Fruit fly (Drosophila melanogaster) whole organism, embryonic: ENCODE results near the gene Sf3b3.

Experiments used
- Atf3 ChIP-seq: fragments of 200-800 bp; sonication (Bioruptor generic); optimal IDR thresholded peaks from 3 replicates; lab custom pipeline; 2016; ENCODE audit warnings: missing biosample characterization, missing genetic modification characterization
- CG14050 ChIP-seq: fragments of 200-800 bp; sonication (Bioruptor generic); IDR thresholded peaks from 3 replicates; pipeline ENCODE4 v1.3.6; 2022; ENCODE audit warnings: missing biosample characterization, missing genetic modification characterization
- CG14667 ChIP-seq: fragments of 200-800 bp; sonication (Bioruptor generic); IDR thresholded peaks from 2 replicates; pipeline ENCODE4 v1.3.6; 2022; ENCODE audit warnings: missing biosample characterization, missing genetic modification characterization
- CG14710 ChIP-seq: fragments of 200-800 bp; sonication (Bioruptor generic); optimal IDR thresholded peaks from 3 replicates; lab custom pipeline; 2019; ENCODE audit warnings: missing biosample characterization, mild to moderate bottlenecking, missing genetic modification characterization, moderate library complexity
- CG15601 ChIP-seq: fragments of 200-800 bp; sonication (Bioruptor generic); optimal IDR thresholded peaks from 3 replicates; lab custom pipeline; 2019; ENCODE audit warnings: missing biosample characterization, mild to moderate bottlenecking, missing genetic modification characterization, moderate library complexity
- CG17361 ChIP-seq: fragments of 200-800 bp; sonication (Bioruptor generic); IDR thresholded peaks from 3 replicates; pipeline ENCODE4 v1.3.6; 2022; ENCODE audit warnings: missing biosample characterization, missing genetic modification characterization
- CG2678 ChIP-seq: fragments of 200-800 bp; sonication (Bioruptor generic); optimal IDR thresholded peaks from 3 replicates; lab custom pipeline; 2019; ENCODE audit warnings: missing biosample characterization, mild to moderate bottlenecking, missing genetic modification characterization, moderate library complexity
- CG3163 ChIP-seq: fragments of 200-800 bp; sonication (Bioruptor generic); optimal IDR thresholded peaks from 3 replicates; lab custom pipeline; 2016; ENCODE audit warnings: missing biosample characterization, missing genetic modification characterization
- CG34224 ChIP-seq: fragments of 200-800 bp; sonication (Bioruptor generic); IDR thresholded peaks from 3 replicates; pipeline ENCODE4 v1.3.6; 2022; ENCODE audit warnings: missing biosample characterization, missing genetic modification characterization; ENCODE audit not compliant: partially characterized antibody
- CG7963 ChIP-seq: fragments of 200-800 bp; sonication (Bioruptor generic); IDR thresholded peaks from 3 replicates; pipeline ENCODE4 v1.3.6; 2022; ENCODE audit warnings: missing biosample characterization, missing genetic modification characterization; ENCODE audit not compliant: partially characterized antibody
- CG9797 ChIP-seq: fragments of 200-800 bp; sonication (Bioruptor generic); optimal IDR thresholded peaks from 3 replicates; lab custom pipeline; 2018; ENCODE audit warnings: missing biosample characterization, mild to moderate bottlenecking, missing genetic modification characterization
- CHES-1-like ChIP-seq: fragments of 200-800 bp; sonication (Bioruptor generic); optimal IDR thresholded peaks from 2 replicates; lab custom pipeline; 2016; ENCODE audit warnings: missing biosample characterization, missing genetic modification characterization
- CTCF ChIP-seq: fragments of 200-800 bp; sonication (Bioruptor generic); optimal IDR thresholded peaks from 2 replicates; lab custom pipeline; 2017; ENCODE audit warnings: missing biosample characterization, mild to moderate bottlenecking, missing genetic modification characterization, moderate library complexity
- D19B ChIP-seq: fragments of 200-800 bp; sonication (Bioruptor generic); optimal IDR thresholded peaks from 2 replicates; lab custom pipeline; 2017; ENCODE audit warnings: missing biosample characterization, mild to moderate bottlenecking, missing genetic modification characterization
- Dip3 ChIP-seq: fragments of 200-800 bp; sonication (Bioruptor generic); optimal IDR thresholded peaks from 3 replicates; lab custom pipeline; 2016; ENCODE audit warnings: missing biosample characterization, missing genetic modification characterization
- Ets65A ChIP-seq: fragments of 200-800 bp; sonication (Bioruptor generic); peaks from one replicate; lab custom pipeline; 2016; ENCODE audit warnings: missing biosample characterization, missing genetic modification characterization
- HLHmδ ChIP-seq: fragments of 200-800 bp; sonication (Bioruptor generic); optimal IDR thresholded peaks from 2 replicates; lab custom pipeline; 2018; ENCODE audit warnings: missing biosample characterization, mild to moderate bottlenecking, missing genetic modification characterization, moderate library complexity
- Hr39 ChIP-seq: fragments of >200 bp; optimal IDR thresholded peaks from 2 replicates; lab custom pipeline; 2017
- Lim3 ChIP-seq: fragments of 200-800 bp; sonication (Bioruptor generic); IDR thresholded peaks from 2 replicates; pipeline ENCODE4 v1.3.6; 2022; ENCODE audit warnings: missing biosample characterization, missing genetic modification characterization
- Max ChIP-seq: fragments of 200-800 bp; sonication (Bioruptor generic); optimal IDR thresholded peaks from 2 replicates; lab custom pipeline; 2016; ENCODE audit warnings: missing biosample characterization, mild to moderate bottlenecking, missing genetic modification characterization
- NFAT ChIP-seq: fragments of 200-800 bp; sonication (Bioruptor generic); IDR thresholded peaks from 2 replicates; pipeline ENCODE4 v1.3.6; 2022; ENCODE audit warnings: missing biosample characterization, missing genetic modification characterization
- Neu2 ChIP-seq: fragments of 200-800 bp; sonication (Bioruptor generic); optimal IDR thresholded peaks from 3 replicates; lab custom pipeline; 2016; ENCODE audit warnings: missing biosample characterization, missing genetic modification characterization, borderline replicate concordance
- Oaz ChIP-seq: fragments of 200-800 bp; sonication (Bioruptor generic); IDR thresholded peaks from 2 replicates; pipeline ENCODE4 v1.3.6; 2022; ENCODE audit warnings: missing biosample characterization, missing genetic modification characterization
- Side ChIP-seq: fragments of 200-800 bp; sonication (Bioruptor generic); optimal IDR thresholded peaks from 2 replicates; lab custom pipeline; 2016; ENCODE audit warnings: missing biosample characterization, missing genetic modification characterization
- ara ChIP-seq: fragments of 200-800 bp; sonication (Bioruptor generic); IDR thresholded peaks from 2 replicates; pipeline ENCODE4 v1.3.6; 2022; ENCODE audit warnings: missing biosample characterization, missing genetic modification characterization
- cato ChIP-seq: fragments of 200-800 bp; sonication (Bioruptor generic); optimal IDR thresholded peaks from 2 replicates; lab custom pipeline; 2016; ENCODE audit warnings: missing biosample characterization, missing genetic modification characterization, borderline replicate concordance
- chinmo ChIP-seq: fragments of 200-800 bp; sonication (Bioruptor generic); IDR thresholded peaks from 4 replicates; pipeline ENCODE4 v1.3.6; 2022; ENCODE audit warnings: missing biosample characterization, missing genetic modification characterization; ENCODE audit not compliant: partially characterized antibody
- chm ChIP-seq: fragments of 200-800 bp; sonication (Bioruptor generic); IDR thresholded peaks from 2 replicates; pipeline ENCODE4 v1.3.6; 2022; ENCODE audit warnings: missing biosample characterization, missing genetic modification characterization
- dm ChIP-seq: fragments of 200-800 bp; sonication (Bioruptor generic); optimal IDR thresholded peaks from 3 replicates; lab custom pipeline; 2016; ENCODE audit warnings: missing biosample characterization, missing genetic modification characterization
- dmrt99B ChIP-seq: fragments of 200-800 bp; sonication (Bioruptor generic); optimal IDR thresholded peaks from 2 replicates; lab custom pipeline; 2018; ENCODE audit warnings: missing biosample characterization, mild to moderate bottlenecking, missing genetic modification characterization, moderate library complexity
- fd96Cb ChIP-seq: fragments of 200-800 bp; sonication (Bioruptor generic); optimal IDR thresholded peaks from 2 replicates; lab custom pipeline; 2018; ENCODE audit warnings: missing biosample characterization, mild to moderate bottlenecking, missing genetic modification characterization, moderate library complexity
- gce ChIP-seq: fragments of 200-800 bp; sonication (Bioruptor generic); IDR thresholded peaks from 3 replicates; pipeline ENCODE4 v1.3.6; 2022; ENCODE audit warnings: missing biosample characterization, missing genetic modification characterization
- gsb-n ChIP-seq: fragments of 200-800 bp; sonication (Bioruptor generic); optimal IDR thresholded peaks from 3 replicates; lab custom pipeline; 2018; ENCODE audit warnings: missing biosample characterization, mild to moderate bottlenecking, missing genetic modification characterization
- hbn ChIP-seq: fragments of 200-800 bp; sonication (Bioruptor generic); IDR thresholded peaks from 2 replicates; pipeline ENCODE4 v1.3.6; 2022; ENCODE audit warnings: missing biosample characterization, missing genetic modification characterization; ENCODE audit not compliant: partially characterized antibody
- hth ChIP-seq: fragments of >200 bp; optimal IDR thresholded peaks from 2 replicates; lab custom pipeline; 2017; ENCODE audit warnings: inconsistent platforms
- insv ChIP-seq, 2 experiments: fragments of 200-800 bp; sonication (Bioruptor generic); optimal IDR thresholded peaks; 3 replicates each; lab custom pipeline; 2016 to 2018; ENCODE audit warnings: missing biosample characterization in 2 of 2, missing genetic modification characterization in 2 of 2
- jigr1 ChIP-seq: fragments of 200-800 bp; sonication (Bioruptor generic); IDR thresholded peaks from 3 replicates; pipeline ENCODE4 v1.3.6; 2022; ENCODE audit warnings: missing biosample characterization, missing genetic modification characterization
- ken ChIP-seq: fragments of 200-800 bp; sonication (Bioruptor generic); IDR thresholded peaks from 3 replicates; pipeline ENCODE4 v1.3.6; 2022; ENCODE audit warnings: missing biosample characterization, missing genetic modification characterization
- lola ChIP-seq, 3 experiments: fragments of >200 bp in 2 of 3; fragments of 200-800 bp in 1 of 3; sonication (Bioruptor generic) in 1 of 3; optimal IDR thresholded peaks; 2 replicates each; lab custom pipeline; 2017 to 2019; ENCODE audit warnings: missing biosample characterization in 3 of 3, missing genetic modification characterization in 3 of 3, mild to moderate bottlenecking in 1 of 3, moderate library complexity in 1 of 3
- luna ChIP-seq: fragments of 200-800 bp; sonication (Bioruptor generic); optimal IDR thresholded peaks from 2 replicates; lab custom pipeline; 2016; ENCODE audit warnings: missing biosample characterization, missing genetic modification characterization
- nmo ChIP-seq: fragments of 200-800 bp; sonication (Bioruptor generic); optimal IDR thresholded peaks from 2 replicates; lab custom pipeline; 2018; ENCODE audit warnings: missing biosample characterization, mild to moderate bottlenecking, missing genetic modification characterization, moderate library complexity
- onecut ChIP-seq: fragments of 200-800 bp; sonication (Bioruptor generic); IDR thresholded peaks from 2 replicates; pipeline ENCODE4 v1.3.6; 2022; ENCODE audit warnings: missing biosample characterization, missing genetic modification characterization
- p53 ChIP-seq: fragments of 200-800 bp; sonication (Bioruptor generic); optimal IDR thresholded peaks from 2 replicates; lab custom pipeline; 2016; ENCODE audit warnings: missing biosample characterization, missing genetic modification characterization
- sima ChIP-seq: fragments of 200-800 bp; sonication (Bioruptor generic); optimal IDR thresholded peaks from 2 replicates; lab custom pipeline; 2016; ENCODE audit warnings: missing biosample characterization, missing genetic modification characterization
- sqz ChIP-seq: fragments of 200-800 bp; sonication (Bioruptor generic); optimal IDR thresholded peaks from 3 replicates; lab custom pipeline; 2018; ENCODE audit warnings: missing biosample characterization, mild to moderate bottlenecking, missing genetic modification characterization
- stwl ChIP-seq: fragments of 200-800 bp; sonication (Bioruptor generic); optimal IDR thresholded peaks from 3 replicates; lab custom pipeline; 2018; ENCODE audit warnings: missing biosample characterization, mild to moderate bottlenecking, missing genetic modification characterization, moderate library complexity
- unpg ChIP-seq: fragments of 200-800 bp; sonication (Bioruptor generic); optimal IDR thresholded peaks from 3 replicates; lab custom pipeline; 2018; ENCODE audit warnings: missing biosample characterization, mild to moderate bottlenecking, missing genetic modification characterization, moderate library complexity
- zen ChIP-seq: fragments of 200-800 bp; sonication (Bioruptor generic); optimal IDR thresholded peaks from 3 replicates; lab custom pipeline; 2018; ENCODE audit warnings: missing biosample characterization, mild to moderate bottlenecking, missing genetic modification characterization, moderate library complexity

Gene Sf3b3

DNA sequence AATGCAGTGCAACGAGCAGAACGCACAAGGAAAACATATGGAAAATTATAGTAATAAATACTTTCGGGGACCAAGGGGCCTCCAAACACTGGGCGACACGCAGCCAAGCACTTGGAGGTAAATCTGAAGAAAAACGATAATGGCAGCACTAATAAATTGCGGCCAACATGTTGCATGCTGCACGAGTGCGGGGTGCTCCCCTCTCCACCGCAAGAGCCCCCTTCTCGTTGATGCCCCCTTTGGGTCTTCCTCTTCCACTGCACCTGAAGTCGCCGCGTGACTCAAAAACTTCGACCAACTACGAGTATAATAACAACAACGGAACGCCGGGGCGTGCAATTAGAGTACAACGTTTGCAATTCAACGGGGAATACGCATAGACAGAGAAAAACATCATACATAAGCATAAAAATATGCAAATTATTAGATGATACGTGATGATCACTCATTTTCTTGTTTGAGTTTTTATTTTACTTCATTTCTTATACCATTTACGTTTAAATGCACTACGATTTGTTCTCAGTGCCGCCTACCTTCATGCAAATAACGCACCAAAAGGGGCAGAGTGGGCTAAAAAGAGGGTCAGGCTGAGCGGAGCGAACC is 31.2 kb downstream of the Sf3b3 start (continued):
- peak; percentile 37 for TF ChIP-seq nmo (GFP tag; lab: Kevin White, UChicago)
- no peak for TF ChIP-seq sima (GFP tag; lab: Kevin White, UChicago)
- TF ChIP-seq p53 (GFP tag; lab: Kevin White, UChicago), result no peak
- no peak for TF ChIP-seq Hr39
- no peak for TF ChIP-seq hbn (GFP tag; lab: Robert Waterston, UW)
- TF ChIP-seq dmrt99B (tag; lab: Kevin White, UChicago), result peak; percentile 21
- TF ChIP-seq CG2678 (tag; lab: Kevin White, UChicago), result peak; percentile 38

DNA sequence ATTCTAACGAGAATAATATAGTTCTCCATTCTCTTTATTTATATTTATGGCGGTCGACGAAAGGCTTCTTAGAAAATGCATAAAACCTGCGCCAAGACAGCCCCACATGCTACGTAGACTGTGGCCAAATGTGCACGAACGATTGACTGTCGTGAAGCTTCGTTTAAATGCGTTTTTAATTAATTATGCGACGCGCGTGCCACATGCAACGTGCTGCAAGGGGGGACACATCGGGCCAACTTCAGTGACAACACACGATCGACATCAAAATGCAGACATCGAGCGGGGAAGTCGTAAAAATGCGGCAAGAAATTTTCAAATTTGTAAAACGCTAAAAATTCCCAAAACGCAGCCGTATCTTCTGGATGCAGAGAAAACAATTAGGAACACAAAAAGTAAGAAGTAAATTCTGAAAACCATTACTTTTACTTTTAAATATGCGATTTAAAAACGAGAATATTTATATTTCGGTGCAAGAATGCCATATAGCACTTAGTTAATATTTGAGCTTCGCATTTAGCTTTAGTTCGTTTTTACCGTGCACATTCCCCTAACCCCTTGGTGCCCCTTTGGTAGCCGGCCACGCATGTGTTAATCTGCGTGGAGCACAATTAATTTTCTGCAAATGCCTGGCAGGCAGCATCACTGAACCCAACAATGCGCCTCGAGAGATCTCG is 33.2 kb downstream of the Sf3b3 start:
- TF ChIP-seq unpg, result peak; percentile 56
- TF ChIP-seq ara (GFP tag; lab: Robert Waterston, UW), result peak; percentile 66
- TF ChIP-seq CG14710, result peak; percentile 29
- no peak for TF ChIP-seq chinmo (GFP tag; lab: Robert Waterston, UW)
- peak; percentile 45 for TF ChIP-seq fd96Cb (tag; lab: Kevin White, UChicago)
- no peak for TF ChIP-seq Neu2
- no peak for TF ChIP-seq hth (lab: Kevin White, UChicago)
- peak; percentile 54; the same call in 1 of the 3 replicates for TF ChIP-seq CG17361
- no peak for TF ChIP-seq CG14667 (GFP tag; lab: Robert Waterston, UW)
- TF ChIP-seq D19B (GFP tag; lab: Kevin White, UChicago), result no peak
- no peak for TF ChIP-seq CG7963 (GFP tag; lab: Robert Waterston, UW)
- peak in 1 of 3 experiments; percentile 37 for TF ChIP-seq lola (GFP tag; optimal IDR thresholded peaks at IDR 0.05; lab: Kevin White, UChicago)
- peak; percentile 22 for TF ChIP-seq Ets65A
- peak; percentile 21 for TF ChIP-seq gsb-n
- TF ChIP-seq Lim3 (GFP tag; lab: Robert Waterston, UW), result no peak
- TF ChIP-seq CHES-1-like (GFP tag; lab: Kevin White, UChicago), result no peak
- no peak for TF ChIP-seq CG34224
- TF ChIP-seq cato (GFP tag; lab: Kevin White, UChicago), result no peak
- TF ChIP-seq zen (tag; lab: Kevin White, UChicago), result no peak
- no peak for TF ChIP-seq CG3163 (GFP tag; lab: Kevin White, UChicago)
- no peak for TF ChIP-seq CG14050 (GFP tag; lab: Robert Waterston, UW)
- TF ChIP-seq ken (GFP tag; lab: Robert Waterston, UW), result no peak
- no peak for TF ChIP-seq Dip3 (GFP tag; lab: Kevin White, UChicago)
- no peak for TF ChIP-seq CTCF (GFP tag; lab: Kevin White, UChicago)
- no peak for TF ChIP-seq Atf3
- TF ChIP-seq onecut (GFP tag; lab: Robert Waterston, UW), result no peak
- TF ChIP-seq NFAT, result no peak
- peak; percentile 43; the same call in 1 of the 3 replicates for TF ChIP-seq gce
- no peak for TF ChIP-seq sima (GFP tag; lab: Kevin White, UChicago)
- TF ChIP-seq HLHmδ (GFP tag; lab: Kevin White, UChicago), result no peak
- TF ChIP-seq Max, result no peak
- TF ChIP-seq luna, result no peak
- no peak for TF ChIP-seq sqz (GFP tag; lab: Kevin White, UChicago)
- TF ChIP-seq Oaz, result no peak
- TF ChIP-seq insv (GFP tag; optimal IDR thresholded peaks at IDR 0.05; lab: Kevin White, UChicago), result no peak
- no peak for TF ChIP-seq stwl (tag; lab: Kevin White, UChicago)
- TF ChIP-seq chm (GFP tag; lab: Robert Waterston, UW), result 0 out of 2 replicates have a peak, but pooled peaks have one; percentile 14
- no peak for TF ChIP-seq jigr1
- TF ChIP-seq dm (GFP tag; lab: Kevin White, UChicago), result no peak
- no peak for TF ChIP-seq CG9797
- peak; percentile 31 for TF ChIP-seq CG15601 (tag; lab: Kevin White, UChicago)
- TF ChIP-seq Side (GFP tag; lab: Kevin White, UChicago), result no peak
